Worm (Caenorhabditis elegans) whole organism, early embryonic: ENCODE results near the gene B0252.5.

Experiments used
- B0310.2 ChIP-seq: sonication (generic microtip); optimal IDR thresholded peaks from 2 replicates; lab custom pipeline; 2016; ENCODE audit warnings: mild to moderate bottlenecking, missing genetic modification characterization, missing compliant biosample characterization
- F13C5.2 ChIP-seq: sonication (generic microtip); optimal IDR thresholded peaks from 2 replicates; lab custom pipeline; 2017; ENCODE audit warnings: mild to moderate bottlenecking, missing genetic modification characterization, inconsistent platforms, missing compliant biosample characterization
- aly-1 ChIP-seq: sonication (generic microtip); optimal IDR thresholded peaks from 2 replicates; lab custom pipeline; 2016; ENCODE audit warnings: missing genetic modification characterization, missing compliant biosample characterization
- ama-1 ChIP-seq: fragments of 150-350 bp; optimal IDR thresholded peaks from 2 replicates; lab custom pipeline; 2014
- ceh-13 ChIP-seq: fragments of 200-800 bp; sonication (Bioruptor generic); optimal IDR thresholded peaks from 2 replicates; lab custom pipeline; 2018; ENCODE audit warnings: mild to moderate bottlenecking, missing genetic modification characterization, missing compliant biosample characterization
- ceh-36 ChIP-seq: sonication (generic microtip); optimal IDR thresholded peaks from 2 replicates; lab custom pipeline; 2016; ENCODE audit warnings: missing genetic modification characterization, inconsistent platforms, missing compliant biosample characterization
- ets-7 ChIP-seq: sonication (generic microtip); optimal IDR thresholded peaks from 2 replicates; lab custom pipeline; 2016; ENCODE audit warnings: missing genotype, missing genetic modification characterization, missing compliant biosample characterization
- flt-1 ChIP-seq: fragments of 200-800 bp; sonication (Bioruptor generic); IDR thresholded peaks from 2 replicates; pipeline ENCODE4 v1.3.6; 2022; ENCODE audit warnings: missing genetic modification characterization, missing compliant biosample characterization
- hmbx-1 ChIP-seq: sonication (generic microtip); optimal IDR thresholded peaks from 2 replicates; lab custom pipeline; 2016; ENCODE audit warnings: mild to moderate bottlenecking, missing genetic modification characterization, missing compliant biosample characterization
- hmg-4 ChIP-seq: fragments of 200-800 bp; sonication (Bioruptor generic); optimal IDR thresholded peaks from 2 replicates; lab custom pipeline; 2018; ENCODE audit warnings: mild to moderate bottlenecking, missing genetic modification characterization, missing compliant biosample characterization
- hnd-1 ChIP-seq: sonication (generic microtip); optimal IDR thresholded peaks from 2 replicates; lab custom pipeline; 2016; ENCODE audit warnings: missing genetic modification characterization, missing compliant biosample characterization
- pes-1 ChIP-seq: fragments of 200-800 bp; sonication (Bioruptor generic); IDR thresholded peaks from 2 replicates; pipeline ENCODE4 v1.3.6; 2022; ENCODE audit warnings: missing genetic modification reagents, missing genetic modification characterization, missing compliant biosample characterization
- scrt-1 ChIP-seq: fragments of 200-800 bp; sonication (Bioruptor generic); IDR thresholded peaks from 2 replicates; pipeline ENCODE4 v1.3.6; 2022; ENCODE audit warnings: missing genetic modification characterization, missing compliant biosample characterization
- sea-1 ChIP-seq: fragments of 200-800 bp; sonication (Bioruptor generic); conservative IDR thresholded peaks from 2 replicates; pipeline ENCODE4 v1.3.6; 2022; ENCODE audit warnings: missing genetic modification characterization, missing compliant biosample characterization
- tbx-11 ChIP-seq: fragments of 200-800 bp; sonication (Bioruptor generic); IDR thresholded peaks from 2 replicates; pipeline ENCODE4 v1.3.6; 2022; ENCODE audit warnings: missing genetic modification characterization, missing compliant biosample characterization
- tbx-37 ChIP-seq: fragments of 200-800 bp; sonication (Bioruptor generic); conservative IDR thresholded peaks from 2 replicates; pipeline ENCODE4 v1.3.6; 2022; ENCODE audit warnings: missing genetic modification reagents, missing genetic modification characterization, missing compliant biosample characterization
- tra-4 ChIP-seq: sonication (generic microtip); optimal IDR thresholded peaks from 2 replicates; lab custom pipeline; 2017; ENCODE audit warnings: missing genetic modification characterization, missing compliant biosample characterization

The B0252.5 gene

ce11 chrII:6918862-6919261, at the start of gene B0252.5:
TSS of gene B0252.5 (minus strand) at chrII:6918878.
- TF ChIP-seq hnd-1 (no peak), pes-1 (GFP tag; lab: Robert Waterston, UW) (no peak), hmbx-1 (no peak), tbx-11 (GFP tag; lab: Robert Waterston, UW) (no peak), tbx-37 (GFP tag; lab: Robert Waterston, UW) (no peak), ceh-13 (GFP tag; lab: Kevin White, UChicago) (no peak), ets-7 (tag; lab: Kevin White, UChicago) (no peak), ceh-36 (tag; lab: Kevin White, UChicago) (no peak), aly-1 (tag; lab: Kevin White, UChicago) (no peak), scrt-1 (GFP tag; lab: Robert Waterston, UW) (no peak), tra-4 (tag; lab: Kevin White, UChicago) (no peak), F13C5.2 (tag; lab: Kevin White, UChicago) (no peak), sea-1 (GFP tag; lab: Robert Waterston, UW) (no peak)

- TF ChIP-seq pes-1 (GFP tag; lab: Robert Waterston, UW) (peak; percentile 77), B0310.2 (tag; lab: Kevin White, UChicago) (peak; percentile 50), flt-1 (peak; percentile 45; the same call in 1 of the 2 replicates), hnd-1 (no peak), sea-1 (GFP tag; lab: Robert Waterston, UW) (0 out of 2 replicates have a peak, but pooled peaks have one; percentile 25), aly-1 (tag; lab: Kevin White, UChicago) (peak; percentile 45), ama-1 (lab: Kevin White, UChicago) (peak; percentile 99), ceh-36 (tag; lab: Kevin White, UChicago) (peak; percentile 89), F13C5.2 (tag; lab: Kevin White, UChicago) (peak; percentile 34), ets-7 (tag; lab: Kevin White, UChicago) (no peak), tbx-37 (GFP tag; lab: Robert Waterston, UW) (0 out of 2 replicates have a peak, but pooled peaks have one; percentile 29), scrt-1 (GFP tag; lab: Robert Waterston, UW) (peak; percentile 73; the same call in 1 of the 2 replicates), hmbx-1 (peak; percentile 45), tbx-11 (GFP tag; lab: Robert Waterston, UW) (0 out of 2 replicates have a peak, but pooled peaks have one; percentile 30), tra-4 (tag; lab: Kevin White, UChicago) (peak; percentile 69), ceh-13 (GFP tag; lab: Kevin White, UChicago) (peak; percentile 34), hmg-4 (GFP tag; lab: Kevin White, UChicago) (peak; percentile 94)
These were observed 49.6 kb upstream of the B0252.5 start for ce11 chrII:6968191-6968675.

- no peak for TF ChIP-seq ets-7 (tag; lab: Kevin White, UChicago)
- TF ChIP-seq hmbx-1 = no peak
- TF ChIP-seq ama-1 (lab: Kevin White, UChicago) = no peak
- TF ChIP-seq ceh-13 (GFP tag; lab: Kevin White, UChicago) = no peak
- TF ChIP-seq B0310.2 (tag; lab: Kevin White, UChicago) = no peak
- no peak for TF ChIP-seq flt-1
- no peak for TF ChIP-seq hnd-1
- no peak for TF ChIP-seq sea-1 (GFP tag; lab: Robert Waterston, UW)
- no peak for TF ChIP-seq ceh-36 (tag; lab: Kevin White, UChicago)
- no peak for TF ChIP-seq tra-4 (tag; lab: Kevin White, UChicago)
- TF ChIP-seq pes-1 (GFP tag; lab: Robert Waterston, UW) = no peak
- no peak for TF ChIP-seq hmg-4 (GFP tag; lab: Kevin White, UChicago)
- no peak for TF ChIP-seq F13C5.2 (tag; lab: Kevin White, UChicago)
- TF ChIP-seq aly-1 (tag; lab: Kevin White, UChicago) = no peak
- no peak for TF ChIP-seq tbx-37 (GFP tag; lab: Robert Waterston, UW)
- no peak for TF ChIP-seq tbx-11 (GFP tag; lab: Robert Waterston, UW)
These were observed 48.9 kb upstream of the B0252.5 start, which contains the start of gene eif-2Bgamma for ce11 chrII:6967618-6968017. TSS of gene eif-2Bgamma (minus strand) at chrII:6967648.

- TF ChIP-seq hnd-1 (no peak), aly-1 (tag; lab: Kevin White, UChicago) (no peak), hmg-4 (GFP tag; lab: Kevin White, UChicago) (no peak), ceh-13 (GFP tag; lab: Kevin White, UChicago) (no peak), tbx-11 (GFP tag; lab: Robert Waterston, UW) (no peak), tra-4 (tag; lab: Kevin White, UChicago) (no peak), scrt-1 (GFP tag; lab: Robert Waterston, UW) (no peak), ceh-36 (tag; lab: Kevin White, UChicago) (no peak), tbx-37 (GFP tag; lab: Robert Waterston, UW) (no peak), B0310.2 (tag; lab: Kevin White, UChicago) (no peak), flt-1 (no peak), hmbx-1 (no peak), sea-1 (GFP tag; lab: Robert Waterston, UW) (no peak), ama-1 (lab: Kevin White, UChicago) (no peak), ets-7 (tag; lab: Kevin White, UChicago) (no peak)
These were observed 46.9 kb upstream of the B0252.5 start, which contains the start of gene tra-2 for ce11 chrII:6965573-6965972. TSS of gene tra-2 (minus strand) at chrII:6965673.

ce11 chrII:6958136-6958535, 39.5 kb upstream of the B0252.5 start:
- TF ChIP-seq ceh-36 (tag; lab: Kevin White, UChicago) (no peak), hnd-1 (no peak)

ce11 chrII:6955084-6955697, 36.5 kb upstream of the B0252.5 start:
- no peak for TF ChIP-seq ceh-13 (GFP tag; lab: Kevin White, UChicago)
- TF ChIP-seq hmbx-1 = no peak
- no peak for TF ChIP-seq ceh-36 (tag; lab: Kevin White, UChicago)
- TF ChIP-seq ets-7 (tag; lab: Kevin White, UChicago) = no peak
- TF ChIP-seq B0310.2 (tag; lab: Kevin White, UChicago) = no peak
- no peak for TF ChIP-seq pes-1 (GFP tag; lab: Robert Waterston, UW)
- TF ChIP-seq hmg-4 (GFP tag; lab: Kevin White, UChicago) = no peak
- TF ChIP-seq tbx-37 (GFP tag; lab: Robert Waterston, UW) = no peak
- no peak for TF ChIP-seq aly-1 (tag; lab: Kevin White, UChicago)
- no peak for TF ChIP-seq hnd-1
- no peak for TF ChIP-seq sea-1 (GFP tag; lab: Robert Waterston, UW)
- no peak for TF ChIP-seq tbx-11 (GFP tag; lab: Robert Waterston, UW)
- no peak for TF ChIP-seq tra-4 (tag; lab: Kevin White, UChicago)
- TF ChIP-seq flt-1 = no peak
- TF ChIP-seq ama-1 (lab: Kevin White, UChicago) = no peak
- TF ChIP-seq scrt-1 (GFP tag; lab: Robert Waterston, UW) = no peak
